Fruit fly (Drosophila melanogaster) S2 (cell line): ENCODE measurements around the gene CG31848.

Source experiments
- CG8478 ChIP-seq: fragments of >200 bp; optimal IDR thresholded peaks from 2 replicates; lab custom pipeline; 2018
- CTCF ChIP-seq, 2 experiments: fragments of >200 bp; optimal IDR thresholded peaks; 2 replicates each; lab custom pipeline; 2018

DNA sequence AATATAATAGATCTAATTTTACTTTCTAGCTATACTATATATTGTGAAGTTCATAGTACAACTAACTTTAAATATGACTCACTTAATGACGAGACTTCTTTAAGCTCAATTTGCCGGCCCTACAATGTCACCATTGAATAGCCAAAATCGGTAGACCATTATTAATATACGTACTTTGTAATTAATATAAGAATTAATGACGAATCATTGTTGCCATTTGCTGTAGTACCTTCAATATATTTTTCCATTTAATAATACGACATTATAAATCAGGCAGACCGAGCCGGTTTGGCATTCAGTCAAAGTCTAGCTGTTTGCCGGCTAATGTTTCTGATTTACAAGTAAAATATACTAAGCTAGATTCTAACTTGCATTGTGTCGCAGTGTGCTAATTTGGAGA lies 26.0 kb downstream of the CG31848 start, which contains the start of gene Jhbp13:
- no peak for TF ChIP-seq CG8478 (lab: Kevin White, UChicago)
- no peak for TF ChIP-seq CTCF (optimal IDR thresholded peaks at IDR 0.05; lab: Kevin White, UChicago)
